Worm (Caenorhabditis elegans): ENCODE data around the gene Y32H12A.7.

Gene Y32H12A.7

DNA sequence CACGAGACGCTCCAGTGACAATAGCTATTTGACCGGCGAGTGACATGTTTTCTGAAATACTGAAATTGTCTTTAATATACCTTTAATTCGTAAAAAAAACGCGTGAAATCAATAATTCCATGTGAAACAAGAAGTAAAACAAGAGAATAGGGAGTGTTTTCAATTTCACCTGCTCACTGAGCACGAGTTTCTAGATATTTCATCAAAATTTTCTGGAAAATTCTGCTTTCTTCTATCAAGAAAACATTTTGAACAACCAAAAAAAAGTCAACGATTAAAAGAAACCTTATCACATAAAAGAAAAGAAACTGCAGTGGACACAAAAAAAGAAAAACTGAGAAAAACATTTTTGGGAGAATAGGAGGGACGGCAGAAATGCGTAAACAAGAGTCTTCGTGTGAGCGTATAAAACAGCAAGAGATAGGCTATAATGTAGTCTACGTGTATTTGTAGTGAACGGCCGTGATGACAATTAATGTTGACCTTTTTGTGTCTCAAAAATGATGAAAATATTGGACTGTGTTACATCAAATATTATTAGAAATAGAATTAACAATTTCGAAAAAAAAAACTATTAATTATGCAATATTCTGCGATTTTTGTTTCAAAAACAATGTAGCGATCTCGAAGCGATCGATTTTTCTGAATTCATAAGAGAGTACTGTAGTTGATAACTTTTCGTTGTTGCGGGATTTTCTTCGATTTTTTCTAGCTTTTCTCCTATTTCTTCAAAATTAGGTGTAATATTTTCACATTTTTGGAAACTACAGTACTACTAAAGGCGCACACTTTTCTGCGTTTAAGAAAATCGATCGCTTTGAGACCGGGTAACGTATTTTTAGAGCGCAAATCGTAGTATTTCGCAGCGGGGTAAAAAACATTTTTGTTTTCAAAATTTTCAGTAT is 17.0 kb downstream of the Y32H12A.7 start, which contains the start of gene dhs-9:
Gene dhs-9, minus strand, starts transcription at position 51 of the 905 bp plus-strand sequence.
- TF ChIP-seq unc-62 (GFP tag; optimal IDR thresholded peaks at IDR 0.05) (no peak), pha-4 (tag; optimal IDR thresholded peaks at IDR 0.05) (no peak), mls-2 (tag; optimal IDR thresholded peaks at IDR 0.05) (no peak), ceh-39 (tag; optimal IDR thresholded peaks at IDR 0.05) (no peak), elt-1 (tag; optimal IDR thresholded peaks at IDR 0.05; ENCODE audit: borderline replicate concordance, insufficient read depth) (no peak), cnd-1 (tag; optimal IDR thresholded peaks at IDR 0.05) (no peak), flh-1 (GFP tag; optimal IDR thresholded peaks at IDR 0.05) (no peak), snpc-4 (tag; optimal IDR thresholded peaks at IDR 0.05) (no peak), ceh-43 (GFP tag; optimal IDR thresholded peaks at IDR 0.05) (no peak)

DNA sequence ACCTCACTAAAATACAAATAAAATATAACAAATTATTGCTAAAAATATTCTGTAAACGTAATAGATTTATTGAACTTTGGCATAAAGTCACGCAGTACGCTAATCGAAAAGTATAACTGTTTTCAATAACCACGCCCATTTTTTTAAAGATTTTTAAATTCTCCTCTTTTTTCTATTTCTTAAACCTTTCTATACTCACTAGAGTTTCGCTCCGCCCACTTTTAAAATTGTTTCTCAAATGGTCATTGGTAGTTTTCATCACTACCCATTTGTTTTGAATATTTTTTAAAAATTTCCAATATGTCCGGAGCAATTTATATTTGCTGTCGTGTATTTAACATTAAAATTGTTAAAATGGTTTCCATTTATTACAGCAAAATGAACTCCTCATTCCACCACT is 23.3 kb downstream of the Y32H12A.7 start, which contains the start of gene Y32H12A.1:
Gene Y32H12A.1, plus strand, starts transcription at position 301 of the 400 bp plus-strand sequence.
- TF ChIP-seq cnd-1 (tag; optimal IDR thresholded peaks at IDR 0.05) (no peak), elt-1 (tag; optimal IDR thresholded peaks at IDR 0.05; ENCODE audit: borderline replicate concordance, insufficient read depth) (no peak), sptf-1 (tag; optimal IDR thresholded peaks at IDR 0.05) (no peak), blmp-1 (tag; optimal IDR thresholded peaks at IDR 0.05) (no peak), lsy-2 (tag; optimal IDR thresholded peaks at IDR 0.05) (no peak), drap-1 (GFP tag; optimal IDR thresholded peaks at IDR 0.05) (no peak), ceh-39 (tag; optimal IDR thresholded peaks at IDR 0.05) (no peak), sem-2 (GFP tag; optimal IDR thresholded peaks at IDR 0.05) (no peak), lin-32 (GFP tag; optimal IDR thresholded peaks at IDR 0.05) (no peak), ham-2 (GFP tag; optimal IDR thresholded peaks at IDR 0.05) (no peak), nhr-12 (tag; optimal IDR thresholded peaks at IDR 0.05) (no peak)

ce11 chrIII:5349250-5349649 is 36.0 kb downstream of the Y32H12A.7 start, which contains the start of gene thoc-5:
TSS of gene thoc-5 (minus strand) at chrIII:5349401.
- TF ChIP-seq cnd-1 (tag; optimal IDR thresholded peaks at IDR 0.05) (peak; percentile 7), unc-120 (tag; optimal IDR thresholded peaks at IDR 0.05; ENCODE audit: poor library complexity, severe bottlenecking) (no peak), nhr-76 (tag; optimal IDR thresholded peaks at IDR 0.05) (no peak), sem-2 (GFP tag; optimal IDR thresholded peaks at IDR 0.05) (no peak), sptf-1 (tag; optimal IDR thresholded peaks at IDR 0.05) (peak; percentile 70), mls-2 (tag; optimal IDR thresholded peaks at IDR 0.05) (peak; percentile 33), elt-3 (tag; optimal IDR thresholded peaks at IDR 0.05) (no peak), flh-1 (GFP tag; optimal IDR thresholded peaks at IDR 0.05) (no peak), nhr-2 (tag; optimal IDR thresholded peaks at IDR 0.05) (no peak), nhr-237 (tag; optimal IDR thresholded peaks at IDR 0.05) (peak; percentile 50), lsy-2 (tag; optimal IDR thresholded peaks at IDR 0.05) (peak; percentile 67), tbx-8 (GFP tag; optimal IDR thresholded peaks at IDR 0.05) (no peak), ces-1 (GFP tag; optimal IDR thresholded peaks at IDR 0.05) (peak; percentile 21), M03D4.4 (tag; optimal IDR thresholded peaks at IDR 0.05) (no peak), lin-13 (tag; optimal IDR thresholded peaks at IDR 0.05) (peak; percentile 27), zip-8 (tag; optimal IDR thresholded peaks at IDR 0.05) (no peak), ztf-11 (tag; optimal IDR thresholded peaks at IDR 0.05) (no peak), unc-62 (GFP tag; optimal IDR thresholded peaks at IDR 0.05) (no peak), mep-1 (tag; optimal IDR thresholded peaks at IDR 0.05) (peak; percentile 61), lin-32 (GFP tag; optimal IDR thresholded peaks at IDR 0.05) (no peak), unc-39 (tag; optimal IDR thresholded peaks at IDR 0.05) (no peak), hlh-1 (tag; optimal IDR thresholded peaks at IDR 0.05) (no peak), blmp-1 (tag; optimal IDR thresholded peaks at IDR 0.05) (no peak), ceh-83 (GFP tag; optimal IDR thresholded peaks at IDR 0.05) (no peak), drap-1 (GFP tag; optimal IDR thresholded peaks at IDR 0.05) (no peak), ceh-43 (GFP tag; optimal IDR thresholded peaks at IDR 0.05) (no peak), pha-4 (tag; optimal IDR thresholded peaks at IDR 0.05) (no peak)

DNA sequence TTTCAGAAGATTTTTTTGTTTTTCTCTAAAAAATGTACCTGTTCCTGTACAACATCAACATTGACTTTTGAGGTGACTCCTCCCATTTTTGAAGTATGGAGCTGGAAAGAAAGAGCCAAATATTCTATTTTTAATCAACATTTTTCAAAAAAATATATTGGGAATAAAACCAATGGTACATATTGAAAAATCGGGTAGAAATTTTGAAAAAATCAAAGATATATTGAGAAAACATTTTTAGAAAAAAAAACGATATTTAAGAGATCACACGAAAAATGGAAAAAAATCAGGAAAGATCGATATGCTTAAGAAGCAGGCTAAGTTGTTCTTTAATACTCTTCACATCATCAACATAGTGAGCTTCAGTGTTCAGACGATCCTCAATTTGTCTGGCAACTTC is 39.2 kb downstream of the Y32H12A.7 start, which contains the start of gene glrx-21:
Gene glrx-21, minus strand, starts transcription at position 101 of the 400 bp plus-strand sequence.
- TF ChIP-seq hlh-1 (tag; optimal IDR thresholded peaks at IDR 0.05) (no peak), bed-3 (GFP tag; optimal IDR thresholded peaks at IDR 0.05) (no peak), drap-1 (GFP tag; optimal IDR thresholded peaks at IDR 0.05) (no peak), ceh-43 (GFP tag; optimal IDR thresholded peaks at IDR 0.05) (no peak), zip-8 (tag; optimal IDR thresholded peaks at IDR 0.05) (no peak), ces-1 (GFP tag; optimal IDR thresholded peaks at IDR 0.05) (no peak), mls-2 (tag; optimal IDR thresholded peaks at IDR 0.05) (no peak), mab-5 (tag; optimal IDR thresholded peaks at IDR 0.05) (no peak), flh-1 (GFP tag; optimal IDR thresholded peaks at IDR 0.05) (no peak), unc-120 (tag; optimal IDR thresholded peaks at IDR 0.05; ENCODE audit: poor library complexity, severe bottlenecking) (no peak), nhr-2 (tag; optimal IDR thresholded peaks at IDR 0.05) (no peak), lsy-2 (tag; optimal IDR thresholded peaks at IDR 0.05) (no peak), lin-32 (GFP tag; optimal IDR thresholded peaks at IDR 0.05) (no peak), snpc-4 (tag; optimal IDR thresholded peaks at IDR 0.05) (no peak)

Measured in whole organism, mixed stage, embryonic.